Fruit fly (Drosophila melanogaster) whole organism, wandering third instar larva: ENCODE data around the gene CG14205.

Source experiments
- CG32264 ChIP-seq: fragments of 200-800 bp; sonication (Bioruptor generic); optimal IDR thresholded peaks from 2 replicates; lab custom pipeline; 2016; ENCODE audit warnings: missing biosample characterization, missing genetic modification characterization
- Dif ChIP-seq: fragments of 200-275, 200-300 bp; sonication (Bioruptor generic); optimal IDR thresholded peaks from 2 replicates; lab custom pipeline; 2018; ENCODE audit warnings: missing biosample characterization, missing genetic modification characterization; ENCODE audit not compliant: partially characterized antibody
- ey ChIP-seq: fragments of 200-800 bp; sonication (Bioruptor generic); optimal IDR thresholded peaks from 2 replicates; lab custom pipeline; 2016; ENCODE audit warnings: missing biosample characterization, missing genetic modification characterization
- h ChIP-seq: fragments of 200-800 bp; sonication (Bioruptor generic); optimal IDR thresholded peaks from 3 replicates; lab custom pipeline; 2016; ENCODE audit warnings: missing biosample characterization, mild to moderate bottlenecking, missing genetic modification characterization
- psq ChIP-seq: fragments of 200-800 bp; sonication (Bioruptor generic); optimal IDR thresholded peaks from 3 replicates; lab custom pipeline; 2017; ENCODE audit warnings: missing biosample characterization, mild to moderate bottlenecking, missing genetic modification characterization, moderate library complexity

dm6 chrX:19618183-19618740 lies 25.9 kb downstream of the CG14205 start, which contains the start of the genes Pstk and Tim9b:
- TF ChIP-seq Dif (GFP tag; lab: Kevin White, UChicago) (no peak), psq (no peak), ey (GFP tag; lab: Kevin White, UChicago) (no peak), h (GFP tag; lab: Kevin White, UChicago) (no peak), CG32264 (GFP tag; lab: Kevin White, UChicago) (no peak)
